Fruit fly (Drosophila melanogaster) S2 (cell line): Measurements from ENCODE around the gene CG44008.

Source experiments
- CG8478 ChIP-seq: fragments of >200 bp; optimal IDR thresholded peaks from 2 replicates; lab custom pipeline; 2018
- CTCF ChIP-seq, 2 experiments: fragments of >200 bp; optimal IDR thresholded peaks; 2 replicates each; lab custom pipeline; 2018

The CG44008 gene

DNA sequence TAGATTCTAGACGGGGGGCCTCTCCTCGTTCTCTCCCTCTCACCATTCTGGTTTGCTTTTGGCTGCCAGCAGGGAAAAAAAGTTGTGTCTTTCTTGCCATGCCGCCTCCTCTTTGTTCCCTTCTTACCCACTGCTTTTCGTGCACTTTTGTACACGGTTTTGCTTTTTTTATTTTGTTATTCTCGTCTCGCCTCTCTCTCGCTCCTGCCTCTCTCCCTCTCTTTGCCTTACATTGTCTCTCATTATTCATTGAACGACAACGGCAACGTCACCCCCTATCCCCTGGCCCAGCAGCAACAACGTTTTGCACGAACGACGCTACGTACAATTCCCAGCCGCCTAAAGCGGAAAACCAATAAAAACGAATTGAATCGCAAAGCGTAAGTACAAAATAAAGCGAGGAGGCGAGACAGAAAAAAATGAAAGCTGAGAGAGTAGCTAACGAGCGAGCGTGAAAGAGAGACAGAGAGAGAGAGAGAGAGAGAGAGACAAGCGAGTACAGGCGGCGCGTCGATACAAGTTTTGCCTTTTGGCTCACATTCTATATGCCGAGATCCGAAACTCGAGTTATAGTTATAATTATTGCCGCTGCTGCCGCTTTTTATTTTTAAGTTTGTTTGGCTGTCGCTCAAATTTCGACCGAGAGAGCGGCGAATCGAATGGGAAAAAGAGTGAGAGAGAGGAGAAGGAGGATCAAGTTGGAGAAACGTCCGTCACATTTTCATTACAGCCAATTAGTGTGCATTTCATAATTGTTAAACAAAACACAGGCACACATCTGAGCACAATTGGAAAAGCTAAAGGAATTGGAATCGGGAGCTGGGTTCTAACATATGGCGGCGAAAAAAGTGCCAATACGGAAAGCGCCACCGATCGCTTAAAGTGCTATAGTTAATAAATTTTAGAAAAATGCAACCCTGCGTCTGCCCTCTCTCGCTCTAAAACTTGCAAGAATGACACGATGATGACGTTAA is 35.3 kb downstream of the CG44008 start:
- no peak for TF ChIP-seq CG8478
- no peak for TF ChIP-seq CTCF (optimal IDR thresholded peaks at IDR 0.05; lab: Kevin White, UChicago)

DNA sequence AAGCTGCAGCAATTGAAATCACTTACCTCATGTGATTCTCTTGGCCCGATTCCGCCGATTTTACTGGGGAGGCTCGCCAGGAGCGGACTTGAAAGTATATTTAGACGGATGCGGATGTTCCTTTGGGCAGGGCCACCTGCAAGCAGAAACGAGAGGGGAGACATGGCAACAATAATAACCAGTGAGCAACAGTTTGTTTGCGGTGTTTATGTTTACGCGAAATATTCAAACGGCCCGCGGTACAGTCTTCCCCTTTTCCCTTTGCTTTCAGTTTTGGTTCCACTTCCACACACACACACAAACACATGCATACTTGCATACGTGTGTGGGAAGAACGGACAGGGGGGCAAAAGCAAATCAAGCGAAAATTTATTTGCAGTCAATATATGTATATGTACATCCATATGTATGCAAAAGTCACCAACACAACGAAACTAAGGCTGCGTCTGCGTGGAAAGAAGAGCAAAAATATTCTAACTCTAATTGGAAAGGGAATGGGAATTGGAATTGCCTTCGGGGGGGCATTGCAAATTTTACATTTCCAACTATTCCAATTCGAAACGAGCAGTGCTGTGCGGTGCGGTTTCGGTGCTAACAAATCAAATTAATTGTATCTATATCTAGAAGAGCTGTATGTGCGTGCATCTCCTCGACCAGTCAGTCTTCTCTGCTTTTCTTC is 36.1 kb downstream of the CG44008 start:
- TF ChIP-seq CG8478 = no peak
- TF ChIP-seq CTCF (optimal IDR thresholded peaks at IDR 0.05; lab: Kevin White, UChicago) = no peak

DNA sequence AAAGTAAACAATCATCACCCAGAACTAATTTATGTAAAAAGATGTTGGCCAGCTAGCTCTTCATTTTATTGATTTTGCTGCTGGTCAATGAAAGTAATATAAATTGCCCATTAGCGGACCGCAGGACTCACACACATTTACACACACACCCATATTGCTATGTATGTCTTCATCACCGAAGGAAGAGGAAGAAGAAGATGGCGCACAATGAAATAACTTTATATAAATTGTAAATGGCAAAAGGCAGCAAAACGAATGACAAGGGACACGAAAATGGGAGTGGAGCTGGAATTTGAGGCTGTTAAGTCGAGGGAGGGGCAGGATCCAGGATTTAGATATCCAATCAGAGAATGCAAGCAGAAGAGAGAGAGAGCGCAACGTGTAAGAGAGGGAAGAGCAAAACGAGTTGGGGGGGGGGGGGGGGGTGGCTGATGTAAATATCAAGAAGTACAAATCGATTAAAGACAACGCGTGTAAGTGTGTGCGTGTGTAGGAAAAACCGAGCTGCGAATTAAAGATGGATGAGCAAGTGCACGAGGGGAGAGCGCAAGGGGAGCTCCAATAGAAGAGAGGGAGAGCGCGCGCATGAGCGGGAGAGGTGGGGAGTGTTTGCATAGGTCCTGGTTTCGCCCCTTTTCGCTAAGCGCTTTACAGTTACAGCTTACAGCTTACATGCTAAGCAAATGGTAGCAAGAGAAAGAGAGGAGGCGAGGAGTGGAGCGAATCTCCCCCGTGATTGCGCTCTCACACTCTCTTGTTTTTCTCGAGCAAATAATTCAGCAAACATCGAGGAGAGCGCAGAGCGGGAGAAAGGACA is 37.8 kb downstream of the CG44008 start:
- TF ChIP-seq CG8478 = no peak
- TF ChIP-seq CTCF (optimal IDR thresholded peaks at IDR 0.05; lab: Kevin White, UChicago) = no peak

DNA sequence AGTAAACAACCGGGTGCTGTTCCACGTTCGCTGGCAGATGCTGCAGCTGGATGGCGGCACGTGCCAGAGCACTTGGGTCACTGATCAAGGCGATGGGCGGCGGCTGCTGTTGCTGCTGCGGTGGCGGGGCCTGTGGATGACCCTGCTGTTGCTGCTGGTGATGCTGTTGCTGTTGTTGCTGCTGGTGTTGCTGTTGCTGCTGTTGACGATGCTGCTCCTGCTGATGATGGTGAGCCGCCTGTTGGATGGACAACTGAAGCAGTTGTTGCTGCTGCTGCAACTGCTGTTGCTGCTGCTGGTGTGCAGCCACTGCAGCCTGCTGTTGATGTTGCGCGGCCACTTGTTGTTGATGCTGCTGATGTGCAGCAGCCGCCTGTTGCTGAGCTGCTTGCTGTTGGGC is 45.1 kb downstream of the CG44008 start:
- TF ChIP-seq CTCF (optimal IDR thresholded peaks at IDR 0.05; lab: Kevin White, UChicago) (no peak), CG8478 (no peak)

DNA sequence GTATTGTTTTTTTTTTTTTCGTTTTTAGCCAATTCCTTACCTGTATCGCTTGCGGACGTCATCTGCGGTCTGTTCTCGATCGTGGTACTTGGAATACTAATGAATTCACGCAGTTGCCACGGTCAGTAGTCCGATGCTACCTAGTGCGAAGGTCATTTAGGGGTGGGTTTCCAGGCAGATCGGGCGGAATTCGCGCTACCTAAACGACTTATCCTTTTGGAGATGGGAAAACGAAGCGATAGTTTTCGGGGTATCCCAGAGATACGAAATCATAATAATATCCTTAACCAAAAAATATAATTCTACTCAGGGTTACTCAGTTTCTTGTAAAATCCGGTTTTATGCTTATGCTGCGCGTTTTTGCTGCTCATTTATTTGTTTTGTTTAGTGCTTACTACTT is 48.3 kb downstream of the CG44008 start, which contains the start of gene CG14937:
TSS of gene CG14937 (minus strand) at position 101 of the 400 bp plus-strand sequence.
- TF ChIP-seq CG8478 (no peak), CTCF (optimal IDR thresholded peaks at IDR 0.05; lab: Kevin White, UChicago) (no peak)

DNA sequence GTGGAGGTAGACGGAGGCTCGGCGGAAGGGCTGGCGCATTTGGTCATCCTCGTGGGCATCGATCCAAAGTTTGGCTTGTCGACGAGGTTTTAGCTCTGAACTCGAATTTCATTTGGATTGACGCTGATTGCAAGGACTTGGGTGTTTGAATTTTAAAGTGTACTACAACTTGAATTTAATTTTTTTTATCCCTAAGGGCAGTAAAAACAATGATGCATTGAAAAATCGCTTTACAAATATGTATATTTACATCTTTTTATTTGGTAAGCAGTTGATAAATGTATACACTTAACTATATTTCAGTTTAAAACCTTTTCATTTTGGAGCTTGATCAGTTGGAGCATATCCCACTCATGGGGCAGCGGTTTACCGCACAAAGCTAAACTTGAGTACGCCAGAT is 50.0 kb downstream of the CG44008 start, which contains the start of gene Tsp33B:
TSS of gene Tsp33B (minus strand) at position 101 of the 400 bp plus-strand sequence.
- TF ChIP-seq CTCF (optimal IDR thresholded peaks at IDR 0.05; lab: Kevin White, UChicago) (no peak), CG8478 (no peak)
